Worm (Caenorhabditis elegans) whole organism, L2 larva: ENCODE data around the gene R13D11.4.
"Not testable (repeated sequence)": the region's sequence is repeated elsewhere in the genome, so short reads cannot be mapped to it uniquely, and the experiment has no call there.

Experiments
- Y55F3AM.14 ChIP-seq: fragments of 200-800 bp; sonication (Bioruptor generic); optimal IDR thresholded peaks from 2 replicates; lab custom pipeline; 2018; ENCODE audit warnings: mild to moderate bottlenecking, missing genetic modification characterization, missing compliant biosample characterization
- ZK546.5 ChIP-seq: sonication (generic microtip); optimal IDR thresholded peaks from 2 replicates; lab custom pipeline; 2017; ENCODE audit warnings: missing biosample characterization, missing genetic modification characterization
- alr-1 ChIP-seq: fragments of 150-350 bp; optimal IDR thresholded peaks from 2 replicates; lab custom pipeline; 2014; ENCODE audit warnings: missing biosample characterization, missing genetic modification characterization
- aly-2 ChIP-seq: fragments of 150-350 bp; optimal IDR thresholded peaks from 2 replicates; lab custom pipeline; 2014; ENCODE audit warnings: missing biosample characterization, missing genetic modification characterization
- blmp-1 ChIP-seq: sonication (generic microtip); optimal IDR thresholded peaks from 2 replicates; lab custom pipeline; 2017; ENCODE audit warnings: missing genetic modification characterization, mild to moderate bottlenecking, missing compliant biosample characterization, antibody characterized with exemption, moderate library complexity; ENCODE audit not compliant: insufficient read depth
- ceh-82 ChIP-seq: fragments of 150-350 bp; optimal IDR thresholded peaks from 2 replicates; lab custom pipeline; 2014; ENCODE audit warnings: missing biosample characterization, missing genetic modification characterization
- dmd-4 ChIP-seq: sonication (generic microtip); optimal IDR thresholded peaks from 2 replicates; lab custom pipeline; 2017; ENCODE audit warnings: missing biosample characterization, missing genetic modification characterization
- egl-27 ChIP-seq: sonication (generic microtip); optimal IDR thresholded peaks from 3 replicates; lab custom pipeline; 2017; ENCODE audit warnings: missing biosample characterization, missing genetic modification reagents, missing genetic modification characterization
- elt-3 ChIP-seq: sonication (generic microtip); optimal IDR thresholded peaks from 2 replicates; lab custom pipeline; 2017; ENCODE audit warnings: missing biosample characterization, missing genetic modification characterization
- gmeb-1 ChIP-seq: fragments of 150-350 bp; optimal IDR thresholded peaks from 2 replicates; lab custom pipeline; 2014; ENCODE audit warnings: missing biosample characterization, missing genetic modification characterization
- lin-11 ChIP-seq: fragments of 150-350 bp; sonication (generic microtip); optimal IDR thresholded peaks from 2 replicates; lab custom pipeline; 2014; ENCODE audit warnings: missing biosample characterization, missing genetic modification characterization, inconsistent platforms, mixed read lengths
- lin-39 ChIP-seq: fragments of 150-350 bp; optimal IDR thresholded peaks from 2 replicates; lab custom pipeline; 2014; ENCODE audit warnings: missing biosample characterization, missing genetic modification reagents, missing genetic modification characterization
- mab-5 ChIP-seq: fragments of 150-350 bp; optimal IDR thresholded peaks from 2 replicates; lab custom pipeline; 2014; ENCODE audit warnings: missing biosample characterization, missing genetic modification characterization
- mdl-1 ChIP-seq, 2 experiments: fragments of 150-350 bp in 1 of 2; sonication (generic microtip) in 1 of 2; optimal IDR thresholded peaks; 2 replicates each; lab custom pipeline; 2017; ENCODE audit warnings: missing biosample characterization in 2 of 2, missing genetic modification characterization in 2 of 2
- nhr-10 ChIP-seq: sonication (generic microtip); optimal IDR thresholded peaks from 2 replicates; lab custom pipeline; 2017; ENCODE audit warnings: missing biosample characterization, missing genetic modification characterization
- nhr-11 ChIP-seq: fragments of 150-350 bp; optimal IDR thresholded peaks from 2 replicates; lab custom pipeline; 2014; ENCODE audit warnings: missing biosample characterization, missing genetic modification characterization
- nhr-12 ChIP-seq: fragments of 150-350 bp; optimal IDR thresholded peaks from 2 replicates; lab custom pipeline; 2014; ENCODE audit warnings: missing biosample characterization, missing genetic modification characterization
- nhr-237 ChIP-seq: fragments of 150-350 bp; optimal IDR thresholded peaks from 2 replicates; lab custom pipeline; 2014; ENCODE audit warnings: missing biosample characterization, missing genetic modification characterization
- nhr-6 ChIP-seq: fragments of 150-350 bp; optimal IDR thresholded peaks from 2 replicates; lab custom pipeline; 2014; ENCODE audit warnings: missing biosample characterization, missing genetic modification characterization
- nhr-77 ChIP-seq: fragments of 150-350 bp; optimal IDR thresholded peaks from 2 replicates; lab custom pipeline; 2014; ENCODE audit warnings: missing biosample characterization, missing genetic modification characterization
- peb-1 ChIP-seq: fragments of 150-350 bp; optimal IDR thresholded peaks from 2 replicates; lab custom pipeline; 2014; ENCODE audit warnings: missing biosample characterization, missing genetic modification characterization
- sem-4 ChIP-seq: fragments of 150-350 bp; optimal IDR thresholded peaks from 2 replicates; lab custom pipeline; 2014; ENCODE audit warnings: missing biosample characterization, missing genetic modification reagents, missing genetic modification characterization
- skn-1 ChIP-seq: sonication (generic microtip); optimal IDR thresholded peaks from 2 replicates; lab custom pipeline; 2017; ENCODE audit warnings: missing biosample characterization, missing genetic modification characterization
- sma-9 ChIP-seq, 2 experiments: fragments of 150-350 bp in 1 of 2; sonication (generic microtip) in 1 of 2; optimal IDR thresholded peaks; 2 replicates each; lab custom pipeline; 2014 to 2016; ENCODE audit warnings: missing genetic modification characterization in 2 of 2, mild to moderate bottlenecking in 1 of 2, missing biosample characterization in 1 of 2, missing compliant biosample characterization in 1 of 2, missing genetic modification reagents in 1 of 2, moderate library complexity in 1 of 2
- unc-39 ChIP-seq: fragments of 150-350 bp; optimal IDR thresholded peaks from 2 replicates; lab custom pipeline; 2014; ENCODE audit warnings: missing biosample characterization, missing genetic modification characterization
- unc-55 ChIP-seq: fragments of 150-350 bp; sonication (generic microtip); optimal IDR thresholded peaks from 3 replicates; lab custom pipeline; 2014; ENCODE audit warnings: missing biosample characterization, missing genetic modification reagents, missing genetic modification characterization
- unc-62 ChIP-seq: fragments of 150-350 bp; optimal IDR thresholded peaks from 2 replicates; lab custom pipeline; 2014; ENCODE audit warnings: missing biosample characterization, missing genetic modification reagents, missing genetic modification characterization
- ztf-1 ChIP-seq: fragments of 200-800 bp; sonication (Bioruptor generic); conservative IDR thresholded peaks from 2 replicates; pipeline ENCODE4 v1.3.6; 2022; ENCODE audit warnings: missing genetic modification characterization, missing compliant biosample characterization
- ztf-11 ChIP-seq: sonication (generic microtip); optimal IDR thresholded peaks from 2 replicates; lab custom pipeline; 2017; ENCODE audit warnings: missing biosample characterization, missing genetic modification characterization
- ztf-4 ChIP-seq: fragments of 150-350 bp; optimal IDR thresholded peaks from 2 replicates; lab custom pipeline; 2014; ENCODE audit warnings: missing biosample characterization, missing genetic modification characterization

R13D11.4 gene

DNA sequence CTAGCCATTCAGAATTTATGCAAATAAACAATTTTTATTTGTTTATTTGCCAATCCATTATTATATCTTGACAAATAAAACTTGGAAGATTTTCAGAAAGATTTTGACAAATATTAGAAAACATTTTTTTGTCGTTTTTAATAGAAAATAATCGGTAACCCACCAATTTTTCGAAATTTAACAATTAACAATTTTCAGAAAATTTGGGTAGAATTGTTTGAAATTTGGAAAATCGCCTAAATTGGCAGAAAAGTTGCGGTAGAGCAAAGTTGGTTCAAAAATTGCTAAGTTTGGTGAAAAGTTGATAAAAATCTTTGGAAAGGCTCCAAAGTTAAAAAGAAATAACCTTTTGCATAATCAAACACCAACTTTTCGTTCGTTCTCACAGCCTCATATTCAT is 2.4 kb upstream of the R13D11.4 start:
- TF ChIP-seq alr-1 (tag; lab: Kevin White, UChicago) = no peak
- no peak for TF ChIP-seq gmeb-1 (tag; lab: Kevin White, UChicago)
- no peak for TF ChIP-seq elt-3 (tag; lab: Kevin White, UChicago)
- TF ChIP-seq nhr-10 (tag; lab: Kevin White, UChicago) = no peak
- TF ChIP-seq egl-27 (tag; lab: Kevin White, UChicago) = no peak
- no peak for TF ChIP-seq unc-39
- no peak for TF ChIP-seq lin-39 (tag; lab: Kevin White, UChicago)
- no peak for TF ChIP-seq nhr-11 (tag; lab: Kevin White, UChicago)
- TF ChIP-seq nhr-12 = no peak
- TF ChIP-seq dmd-4 (tag; lab: Kevin White, UChicago) = no peak
- no peak for TF ChIP-seq peb-1 (tag; lab: Kevin White, UChicago)
- no peak for TF ChIP-seq mdl-1 (tag; optimal IDR thresholded peaks at IDR 0.05; lab: Kevin White, UChicago)
- no peak for TF ChIP-seq ztf-1 (GFP tag; lab: Robert Waterston, UW)

DNA sequence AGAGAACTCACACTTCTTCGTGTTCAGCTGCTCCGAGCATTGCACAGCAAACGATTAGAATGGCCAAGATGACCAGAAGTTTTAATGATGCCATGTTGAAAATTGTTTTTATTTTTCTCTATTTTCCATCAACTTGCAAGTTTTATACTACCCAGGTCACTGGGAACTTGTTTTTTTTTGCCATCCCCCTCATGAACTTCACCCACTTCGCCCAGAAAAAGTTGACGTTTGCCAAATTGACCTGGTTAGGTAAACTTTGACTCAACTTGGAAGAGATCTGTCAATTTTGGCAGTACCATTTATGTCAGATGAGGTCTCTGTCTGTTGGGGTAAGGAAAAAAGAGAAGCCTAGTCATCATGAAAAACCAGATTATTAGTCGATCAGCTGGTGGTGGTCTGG is 2.5 kb downstream of the R13D11.4 start, which contains the start of gene R13D11.10:
TSS of gene R13D11.10 (minus strand) at position 101 of the 400 bp plus-strand sequence.
- TF ChIP-seq sem-4 (tag; lab: Kevin White, UChicago) (no peak), elt-3 (tag; lab: Kevin White, UChicago) (no peak), nhr-6 (no peak), mab-5 (no peak), blmp-1 (tag; lab: Kevin White, UChicago) (no peak), ztf-4 (no peak), unc-39 (no peak), dmd-4 (tag; lab: Kevin White, UChicago) (no peak), nhr-12 (no peak), Y55F3AM.14 (GFP tag; lab: Kevin White, UChicago) (no peak), nhr-237 (tag; lab: Kevin White, UChicago) (no peak), lin-11 (tag; lab: Kevin White, UChicago) (no peak), unc-62 (no peak), ztf-11 (tag; lab: Kevin White, UChicago) (no peak), lin-39 (tag; lab: Kevin White, UChicago) (no peak)
- TF ChIP-seq, all 48 proteins: peak for 0

DNA sequence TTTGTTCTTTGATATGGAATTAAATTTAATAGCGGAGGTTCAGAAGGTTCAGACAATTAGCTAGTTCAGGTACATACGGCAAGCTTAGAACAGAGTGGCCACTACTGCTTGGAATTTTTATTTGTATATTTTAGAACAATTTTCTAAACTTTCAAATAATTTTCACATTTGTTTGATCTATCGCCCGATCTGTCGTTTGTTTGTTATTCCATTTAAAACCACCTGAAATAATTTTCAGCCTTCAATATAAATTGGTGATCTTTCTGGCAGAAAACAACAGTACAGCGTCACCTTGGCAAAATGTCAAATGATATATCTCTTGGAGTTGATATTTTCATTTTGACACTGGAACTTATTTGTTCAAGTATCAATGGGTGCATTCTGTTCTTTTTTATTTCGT is 4.1 kb downstream of the R13D11.4 start, which contains the start of gene R13D11.3:
TSS of gene R13D11.3 (plus strand) at position 301 of the 400 bp plus-strand sequence.
- TF ChIP-seq sma-9 (GFP tag; optimal IDR thresholded peaks at IDR 0.05; lab: Kevin White, UChicago) (no peak), sma-9 (tag; optimal IDR thresholded peaks at IDR 0.05; lab: Kevin White, UChicago) (no peak), peb-1 (tag; lab: Kevin White, UChicago) (no peak), mab-5 (no peak), nhr-12 (no peak), lin-39 (tag; lab: Kevin White, UChicago) (no peak)
- TF ChIP-seq, all 48 proteins: peak for 0

DNA sequence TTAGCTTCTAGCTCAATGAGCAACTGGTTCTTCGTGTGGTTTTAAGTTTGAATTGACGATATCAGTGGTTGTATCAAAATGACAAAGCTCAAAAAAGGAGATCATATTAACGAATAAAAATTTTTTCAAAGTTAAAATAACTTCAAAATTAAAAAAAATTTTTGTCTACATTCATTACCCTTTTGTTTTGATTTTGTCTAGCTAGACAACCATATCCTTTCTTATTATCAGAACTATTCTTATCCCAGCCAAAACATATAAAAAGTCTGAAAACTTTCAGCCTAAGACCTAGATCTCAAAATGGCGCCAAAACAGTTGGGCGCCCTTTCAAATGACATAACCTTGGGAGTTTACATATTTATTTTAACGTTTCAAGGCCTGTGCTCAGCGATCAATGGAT is 6.6 kb downstream of the R13D11.4 start, which contains the start of gene R13D11.1:
TSS of gene R13D11.1 (plus strand) at position 301 of the 400 bp plus-strand sequence.
- TF ChIP-seq ZK546.5 = no peak
- TF ChIP-seq Y55F3AM.14 (GFP tag; lab: Kevin White, UChicago) = no peak
- no peak for TF ChIP-seq sem-4 (tag; lab: Kevin White, UChicago)
- TF ChIP-seq ceh-82 (tag; lab: Kevin White, UChicago) = no peak
- TF ChIP-seq ztf-4 = no peak
- TF ChIP-seq unc-55 (GFP tag; lab: Kevin White, UChicago) = no peak

DNA sequence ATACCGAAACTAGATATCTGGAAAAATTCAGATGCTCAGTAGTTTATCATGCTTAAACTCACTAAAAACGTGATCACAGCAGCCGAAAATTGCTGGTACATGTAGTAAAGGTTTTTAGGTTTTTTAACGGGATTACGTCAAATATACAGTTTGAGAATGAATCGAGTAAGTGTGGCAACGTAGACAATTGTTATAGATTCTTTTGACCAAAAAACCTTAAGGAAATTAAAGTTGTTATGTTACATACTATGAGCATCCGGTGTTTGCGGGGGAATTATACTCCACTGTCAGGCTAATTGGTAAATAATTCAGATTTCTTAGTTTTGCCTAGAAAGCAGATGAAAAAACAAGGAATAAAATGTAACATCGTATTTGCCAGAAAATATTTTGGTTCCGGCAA is 10.0 kb downstream of the R13D11.4 start, which contains the start of gene srx-32:
TSS of gene srx-32 (minus strand) at position 101 of the 400 bp plus-strand sequence.
- not testable (repeated sequence) for TF ChIP-seq ZK546.5; nhr-77 (tag; lab: Kevin White, UChicago); ceh-82 (tag; lab: Kevin White, UChicago)

DNA sequence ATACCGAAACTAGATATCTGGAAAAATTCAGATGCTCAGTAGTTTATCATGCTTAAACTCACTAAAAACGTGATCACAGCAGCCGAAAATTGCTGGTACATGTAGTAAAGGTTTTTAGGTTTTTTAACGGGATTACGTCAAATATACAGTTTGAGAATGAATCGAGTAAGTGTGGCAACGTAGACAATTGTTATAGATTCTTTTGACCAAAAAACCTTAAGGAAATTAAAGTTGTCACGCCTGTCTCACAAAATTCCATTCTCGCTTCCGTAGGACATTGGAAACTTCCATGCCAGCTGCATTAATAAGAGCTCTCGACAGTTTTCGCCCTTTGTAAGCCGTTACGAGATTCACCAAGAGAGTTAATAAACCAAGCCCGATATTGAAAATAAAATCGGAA is 12.3 kb downstream of the R13D11.4 start, which contains the start of gene srx-31:
TSS of gene srx-31 (minus strand) at position 101 of the 400 bp plus-strand sequence.
- TF ChIP-seq skn-1 (tag; lab: Kevin White, UChicago); nhr-12; aly-2 (tag; lab: Kevin White, UChicago): not testable (repeated sequence)
